Fruit fly (Drosophila melanogaster): ENCODE measurements around the gene CG12535.

CG12535 gene

dm6 chrX:3427614-3427965 lies 21.2 kb downstream of the CG12535 start (continued):
- peak; percentile 75 for TF ChIP-seq CG12155 (GFP tag; optimal IDR thresholded peaks at IDR 0.05)
- peak; percentile 72 for TF ChIP-seq oc (tag; optimal IDR thresholded peaks at IDR 0.05)
- TF ChIP-seq CG16815 (GFP tag; optimal IDR thresholded peaks at IDR 0.05) = peak; percentile 87
- peak; percentile 30 for TF ChIP-seq Dip3 (GFP tag; optimal IDR thresholded peaks at IDR 0.05)
- TF ChIP-seq CG13296 (GFP tag; optimal IDR thresholded peaks at IDR 0.05) = no peak
- TF ChIP-seq fd3F (GFP tag; optimal IDR thresholded peaks at IDR 0.05) = peak; percentile 37
- TF ChIP-seq chn (GFP tag; optimal IDR thresholded peaks at IDR 0.05) = peak; percentile 88
- no peak for TF ChIP-seq Lim3 (GFP tag; IDR thresholded peaks at IDR 0.05)
- TF ChIP-seq CG18764 (GFP tag; optimal IDR thresholded peaks at IDR 0.05) = no peak
- TF ChIP-seq z (GFP tag; IDR thresholded peaks at IDR 0.05) = no peak
- peak; percentile 48 for TF ChIP-seq sens-2 (GFP tag; IDR thresholded peaks at IDR 0.05)
- no peak for TF ChIP-seq inv (GFP tag; IDR thresholded peaks at IDR 0.05; ENCODE audit: partially characterized antibody)
- TF ChIP-seq trh (GFP tag; optimal IDR thresholded peaks at IDR 0.05) = peak; percentile 42
- TF ChIP-seq Bdp1 (GFP tag; optimal IDR thresholded peaks at IDR 0.05) = peak; percentile 92
- no peak; the same call in 1 of the 2 replicates for TF ChIP-seq CG32767 (GFP tag; IDR thresholded peaks at IDR 0.05)
- TF ChIP-seq Hr39 (optimal IDR thresholded peaks at IDR 0.05) = no peak
- TF ChIP-seq CG11093 (GFP tag; IDR thresholded peaks at IDR 0.05) = no peak
- no peak for TF ChIP-seq CG16813 (GFP tag; IDR thresholded peaks at IDR 0.05; ENCODE audit: partially characterized antibody)
- TF ChIP-seq tap (tag; optimal IDR thresholded peaks at IDR 0.05) = peak; percentile 27
- TF ChIP-seq CG12659 (GFP tag; optimal IDR thresholded peaks at IDR 0.05) = peak; percentile 51
- TF ChIP-seq sob (GFP tag; IDR thresholded peaks at IDR 0.05) = peak; percentile 55; the same call in 1 of the 2 replicates
- no peak for TF ChIP-seq Taf1 (GFP tag; IDR thresholded peaks at IDR 0.05)
- TF ChIP-seq danr (GFP tag; IDR thresholded peaks at IDR 0.05) = peak; percentile 46
- TF ChIP-seq CG4730 (GFP tag; IDR thresholded peaks at IDR 0.05) = no peak
- TF ChIP-seq Fer1 (GFP tag; optimal IDR thresholded peaks at IDR 0.05) = no peak
- TF ChIP-seq phol (tag; optimal IDR thresholded peaks at IDR 0.05) = peak; percentile 67
- peak; percentile 66 for TF ChIP-seq CG2120 (GFP tag; optimal IDR thresholded peaks at IDR 0.05)
- no peak for TF ChIP-seq Kr (GFP tag; optimal IDR thresholded peaks at IDR 0.05)
- TF ChIP-seq CG9876 (GFP tag; optimal IDR thresholded peaks at IDR 0.05) = peak; percentile 61
- TF ChIP-seq CoRest (tag; optimal IDR thresholded peaks at IDR 0.05) = peak; percentile 84
- peak; percentile 73 for TF ChIP-seq CG3065 (GFP tag; optimal IDR thresholded peaks at IDR 0.05)
- TF ChIP-seq CG17568 (GFP tag; optimal IDR thresholded peaks at IDR 0.05) = peak; percentile 52
- TF ChIP-seq btn (GFP tag; optimal IDR thresholded peaks at IDR 0.05) = peak; percentile 18
- peak; percentile 5 for TF ChIP-seq slou (GFP tag; optimal IDR thresholded peaks at IDR 0.05)
- TF ChIP-seq BtbVII (GFP tag; optimal IDR thresholded peaks at IDR 0.05) = no peak
- no peak for TF ChIP-seq bbx (GFP tag; IDR thresholded peaks at IDR 0.05; ENCODE audit: partially characterized antibody)
- no peak for TF ChIP-seq CG18011 (GFP tag; optimal IDR thresholded peaks at IDR 0.05)
- no peak for TF ChIP-seq dimm (GFP tag; IDR thresholded peaks at IDR 0.05)
- peak; percentile 76 for TF ChIP-seq pum (GFP tag; optimal IDR thresholded peaks at IDR 0.05)
- TF ChIP-seq Mrtf (GFP tag; IDR thresholded peaks at IDR 0.05) = no peak
- TF ChIP-seq sens (GFP tag) = peak; percentile 98
- peak; percentile 64 for TF ChIP-seq CG12942 (GFP tag; optimal IDR thresholded peaks at IDR 0.05)
- TF ChIP-seq otp (GFP tag; IDR thresholded peaks at IDR 0.05) = peak; percentile 78; the same call in 2 of the 3 replicates
- no peak for TF ChIP-seq kah (GFP tag; optimal IDR thresholded peaks at IDR 0.05)
- TF ChIP-seq peb (GFP tag; IDR thresholded peaks at IDR 0.05) = peak; percentile 56; the same call in 1 of the 2 replicates
- peak; percentile 16 for TF ChIP-seq repo (GFP tag; optimal IDR thresholded peaks at IDR 0.05)
- no peak for TF ChIP-seq cas (GFP tag; IDR thresholded peaks at IDR 0.05)
- peak; percentile 47 for TF ChIP-seq CG30431 (GFP tag; optimal IDR thresholded peaks at IDR 0.05)
- TF ChIP-seq CG18262 (tag; optimal IDR thresholded peaks at IDR 0.05) = peak; percentile 91
- TF ChIP-seq CG1792 (GFP tag; optimal IDR thresholded peaks at IDR 0.05) = peak; percentile 28
- peak; percentile 39 for TF ChIP-seq ab (GFP tag; optimal IDR thresholded peaks at IDR 0.05)
- peak; percentile 41 for TF ChIP-seq CG5245 (GFP tag; optimal IDR thresholded peaks at IDR 0.05)
- TF ChIP-seq NC2α (GFP tag; optimal IDR thresholded peaks at IDR 0.05) = peak; percentile 73
